Worm (Caenorhabditis elegans) whole organism, L2 larva: ENCODE data around the gene srh-2.

Experiments used
- R02D3.7 ChIP-seq: fragments of 150-350 bp; optimal IDR thresholded peaks from 2 replicates; lab custom pipeline; 2014; ENCODE audit warnings: missing biosample characterization, missing genetic modification characterization
- dmd-4 ChIP-seq: sonication (generic microtip); optimal IDR thresholded peaks from 2 replicates; lab custom pipeline; 2017; ENCODE audit warnings: missing biosample characterization, missing genetic modification characterization
- egl-27 ChIP-seq: sonication (generic microtip); optimal IDR thresholded peaks from 3 replicates; lab custom pipeline; 2017; ENCODE audit warnings: missing biosample characterization, missing genetic modification reagents, missing genetic modification characterization
- nhr-10 ChIP-seq: sonication (generic microtip); optimal IDR thresholded peaks from 2 replicates; lab custom pipeline; 2017; ENCODE audit warnings: missing biosample characterization, missing genetic modification characterization

ce11 chrV:679663-680062 lies 48.4 kb upstream of the srh-2 start, which contains the start of gene srx-22:
- TF ChIP-seq egl-27 (tag; lab: Kevin White, UChicago) (no peak), nhr-10 (tag; lab: Kevin White, UChicago) (no peak), dmd-4 (tag; lab: Kevin White, UChicago) (no peak), R02D3.7 (no peak)
